Fruit fly (Drosophila melanogaster) whole organism, embryonic: Measurements from ENCODE around the gene arg.

Experiments used
- Antp ChIP-seq: fragments of 200-800 bp; sonication (Bioruptor generic); optimal IDR thresholded peaks from 3 replicates; lab custom pipeline; 2016; ENCODE audit warnings: missing biosample characterization, missing genetic modification characterization
- CG10366 ChIP-seq: fragments of 200-800 bp; sonication (Bioruptor generic); IDR thresholded peaks from 2 replicates; pipeline ENCODE4 v1.3.6; 2022; ENCODE audit warnings: missing biosample characterization, missing genetic modification characterization
- CG11723 ChIP-seq: fragments of 200-800 bp; sonication (Bioruptor generic); optimal IDR thresholded peaks from 2 replicates; lab custom pipeline; 2017; ENCODE audit warnings: missing biosample characterization, mild to moderate bottlenecking, missing genetic modification characterization
- CG12071 ChIP-seq: fragments of 200-800 bp; sonication (Bioruptor generic); optimal IDR thresholded peaks from 3 replicates; lab custom pipeline; 2018; ENCODE audit warnings: missing biosample characterization, mild to moderate bottlenecking, missing genetic modification characterization
- CG12236 ChIP-seq: fragments of 200-800 bp; sonication (Bioruptor generic); optimal IDR thresholded peaks from 2 replicates; lab custom pipeline; 2016; ENCODE audit warnings: missing biosample characterization, missing genetic modification characterization
- CG12942 ChIP-seq: fragments of 200-800 bp; sonication (Bioruptor generic); optimal IDR thresholded peaks from 3 replicates; lab custom pipeline; 2016; ENCODE audit warnings: missing biosample characterization, missing genetic modification characterization
- CG14710 ChIP-seq: fragments of 200-800 bp; sonication (Bioruptor generic); optimal IDR thresholded peaks from 3 replicates; lab custom pipeline; 2019; ENCODE audit warnings: missing biosample characterization, mild to moderate bottlenecking, missing genetic modification characterization, moderate library complexity
- CG15269 ChIP-seq: fragments of 200-800 bp; sonication (Bioruptor generic); optimal IDR thresholded peaks from 2 replicates; lab custom pipeline; 2018; ENCODE audit warnings: missing biosample characterization, mild to moderate bottlenecking, missing genetic modification characterization, moderate library complexity
- CG15479 ChIP-seq: fragments of 200-800 bp; sonication (Bioruptor generic); optimal IDR thresholded peaks from 3 replicates; lab custom pipeline; 2019; ENCODE audit warnings: missing biosample characterization, mild to moderate bottlenecking, missing genetic modification characterization, moderate library complexity
- CG15514 ChIP-seq: fragments of 200-800 bp; sonication (Bioruptor generic); optimal IDR thresholded peaks from 3 replicates; lab custom pipeline; 2017; ENCODE audit warnings: missing biosample characterization, missing genetic modification characterization, mild to moderate bottlenecking, moderate library complexity, missing genetic modification reagents
- CG18764 ChIP-seq: fragments of 200-800 bp; sonication (Bioruptor generic); optimal IDR thresholded peaks from 3 replicates; lab custom pipeline; 2016; ENCODE audit warnings: missing biosample characterization, missing genetic modification characterization
- CG2678 ChIP-seq: fragments of 200-800 bp; sonication (Bioruptor generic); optimal IDR thresholded peaks from 3 replicates; lab custom pipeline; 2019; ENCODE audit warnings: missing biosample characterization, mild to moderate bottlenecking, missing genetic modification characterization, moderate library complexity
- CG43689 ChIP-seq: fragments of 200-800 bp; sonication (Bioruptor generic); IDR thresholded peaks from 2 replicates; pipeline ENCODE4 v1.3.6; 2022; ENCODE audit warnings: missing biosample characterization, missing genetic modification characterization
- CG4730 ChIP-seq: fragments of 200-800 bp; sonication (Bioruptor generic); IDR thresholded peaks from 2 replicates; pipeline ENCODE4 v1.3.6; 2022; ENCODE audit warnings: missing biosample characterization, missing genetic modification characterization
- CG6654 ChIP-seq: fragments of 200-800 bp; sonication (Bioruptor generic); optimal IDR thresholded peaks from 2 replicates; lab custom pipeline; 2017; ENCODE audit warnings: missing biosample characterization, mild to moderate bottlenecking, missing genetic modification characterization
- CG8388 ChIP-seq: fragments of 200-800 bp; sonication (Bioruptor generic); optimal IDR thresholded peaks from 2 replicates; lab custom pipeline; 2019; ENCODE audit warnings: missing biosample characterization, mild to moderate bottlenecking, missing genetic modification characterization, moderate library complexity
- CG8924 ChIP-seq: fragments of 200-800 bp; optimal IDR thresholded peaks from 3 replicates; lab custom pipeline; 2019; ENCODE audit warnings: missing biosample characterization, mild to moderate bottlenecking, missing genetic modification characterization, moderate library complexity
- CG8944 ChIP-seq: fragments of 200-800 bp; sonication (Bioruptor generic); optimal IDR thresholded peaks from 3 replicates; lab custom pipeline; 2016; ENCODE audit warnings: missing biosample characterization, missing genetic modification characterization
- CG9932 ChIP-seq: fragments of 200-800 bp; sonication (Bioruptor generic); IDR thresholded peaks from 2 replicates; pipeline ENCODE4 v1.3.6; 2022; ENCODE audit warnings: missing biosample characterization, missing genetic modification characterization
- CoRest ChIP-seq: fragments of 200-800 bp; sonication (Bioruptor generic); optimal IDR thresholded peaks from 3 replicates; lab custom pipeline; 2018; ENCODE audit warnings: missing biosample characterization, mild to moderate bottlenecking, missing genetic modification characterization, moderate library complexity
- Deaf1 ChIP-seq: fragments of 200-800 bp; optimal IDR thresholded peaks from 3 replicates; lab custom pipeline; 2019; ENCODE audit warnings: missing biosample characterization, mild to moderate bottlenecking, missing genetic modification characterization, moderate library complexity
- Fer3 ChIP-seq: fragments of 200-800 bp; sonication (Bioruptor generic); optimal IDR thresholded peaks from 2 replicates; lab custom pipeline; 2018; ENCODE audit warnings: missing biosample characterization, mild to moderate bottlenecking, missing genetic modification characterization, moderate library complexity
- Hr3 ChIP-seq: fragments of 200-800 bp; sonication (Bioruptor generic); optimal IDR thresholded peaks from 3 replicates; lab custom pipeline; 2016; ENCODE audit warnings: missing biosample characterization, missing genetic modification characterization
- Jarid2 ChIP-seq: fragments of 200-800 bp; sonication (Bioruptor generic); optimal IDR thresholded peaks from 3 replicates; lab custom pipeline; 2017; ENCODE audit warnings: mild to moderate bottlenecking, missing biosample characterization, missing genetic modification reagents, missing genetic modification characterization
- MESR4 ChIP-seq: fragments of 200-800 bp; sonication (Bioruptor generic); optimal IDR thresholded peaks from 2 replicates; lab custom pipeline; 2018; ENCODE audit warnings: missing biosample characterization, mild to moderate bottlenecking, missing genetic modification characterization, moderate library complexity
- Meics ChIP-seq: fragments of 200-800 bp; sonication (Bioruptor generic); optimal IDR thresholded peaks from 2 replicates; lab custom pipeline; 2017; ENCODE audit warnings: missing biosample characterization, mild to moderate bottlenecking, missing genetic modification characterization
- NC2α ChIP-seq: fragments of 200-800 bp; sonication (Bioruptor generic); optimal IDR thresholded peaks from 2 replicates; lab custom pipeline; 2016; ENCODE audit warnings: missing biosample characterization, missing genetic modification characterization
- Nf-YC ChIP-seq: fragments of 200-800 bp; optimal IDR thresholded peaks from 3 replicates; lab custom pipeline; 2019; ENCODE audit warnings: missing biosample characterization, mild to moderate bottlenecking, missing genetic modification characterization, moderate library complexity
- Sin3A ChIP-seq: fragments of >200 bp; optimal IDR thresholded peaks from 2 replicates; lab custom pipeline; 2018
- Six4 ChIP-seq: fragments of 200-800 bp; sonication (Bioruptor generic); optimal IDR thresholded peaks from 2 replicates; lab custom pipeline; 2016; ENCODE audit warnings: missing biosample characterization, missing genetic modification characterization
- Spps ChIP-seq: fragments of 200-800 bp; sonication (Bioruptor generic); optimal IDR thresholded peaks from 2 replicates; lab custom pipeline; 2018; ENCODE audit warnings: missing biosample characterization, mild to moderate bottlenecking, missing genetic modification characterization
- Sry-δ ChIP-seq: fragments of 200-800 bp; sonication (Bioruptor generic); optimal IDR thresholded peaks from 2 replicates; lab custom pipeline; 2016; ENCODE audit warnings: missing biosample characterization, missing genetic modification characterization
- abd-A ChIP-seq: fragments of 200-800 bp; sonication (Bioruptor generic); optimal IDR thresholded peaks from 3 replicates; lab custom pipeline; 2019; ENCODE audit warnings: missing biosample characterization, mild to moderate bottlenecking, missing genetic modification characterization, moderate library complexity
- ac ChIP-seq: fragments of 200-800 bp; sonication (Bioruptor generic); optimal IDR thresholded peaks from 3 replicates; lab custom pipeline; 2017; ENCODE audit warnings: missing biosample characterization, mild to moderate bottlenecking, missing genetic modification characterization
- dmrt11E ChIP-seq: fragments of 200-800 bp; sonication (Bioruptor generic); optimal IDR thresholded peaks from 3 replicates; lab custom pipeline; 2018; ENCODE audit warnings: missing biosample characterization, mild to moderate bottlenecking, missing genetic modification characterization, moderate library complexity
- emc ChIP-seq: fragments of 200-800 bp; sonication (Bioruptor generic); optimal IDR thresholded peaks from 2 replicates; lab custom pipeline; 2016; ENCODE audit warnings: missing biosample characterization, missing genetic modification characterization
- eve ChIP-seq, 2 experiments: fragments of >200 bp; optimal IDR thresholded peaks; 2 replicates each; lab custom pipeline; 2017; ENCODE audit warnings: missing biosample characterization in 2 of 2, missing genetic modification characterization in 2 of 2
- eyg ChIP-seq: fragments of 200-800 bp; sonication (Bioruptor generic); optimal IDR thresholded peaks from 3 replicates; lab custom pipeline; 2016; ENCODE audit warnings: missing biosample characterization, missing genetic modification characterization
- fd102C ChIP-seq: fragments of 200-800 bp; sonication (Bioruptor generic); optimal IDR thresholded peaks from 2 replicates; lab custom pipeline; 2018; ENCODE audit warnings: missing biosample characterization, mild to moderate bottlenecking, missing genetic modification characterization, moderate library complexity
- grn ChIP-seq: fragments of 200-800 bp; sonication (Bioruptor generic); optimal IDR thresholded peaks from 3 replicates; lab custom pipeline; 2017; ENCODE audit warnings: missing biosample characterization, missing genetic modification characterization
- ken ChIP-seq: fragments of 200-800 bp; sonication (Bioruptor generic); IDR thresholded peaks from 3 replicates; pipeline ENCODE4 v1.3.6; 2022; ENCODE audit warnings: missing biosample characterization, missing genetic modification characterization
- lbe ChIP-seq: fragments of 200-800 bp; sonication (Bioruptor generic); optimal IDR thresholded peaks from 2 replicates; lab custom pipeline; 2016; ENCODE audit warnings: missing biosample characterization, mild to moderate bottlenecking, missing genetic modification characterization
- odd ChIP-seq: fragments of 200-800 bp; sonication (Bioruptor generic); optimal IDR thresholded peaks from 2 replicates; lab custom pipeline; 2017; ENCODE audit warnings: missing biosample characterization, mild to moderate bottlenecking, missing genetic modification characterization
- phol ChIP-seq: fragments of 200-800 bp; sonication (Bioruptor generic); optimal IDR thresholded peaks from 3 replicates; lab custom pipeline; 2018; ENCODE audit warnings: missing biosample characterization, mild to moderate bottlenecking, missing genetic modification characterization, moderate library complexity
- pum ChIP-seq: fragments of 200-800 bp; sonication (Bioruptor generic); optimal IDR thresholded peaks from 2 replicates; lab custom pipeline; 2016; ENCODE audit warnings: missing biosample characterization, missing genetic modification characterization
- sim ChIP-seq: fragments of 200-800 bp; sonication (Bioruptor generic); IDR thresholded peaks from 2 replicates; pipeline ENCODE4 v1.3.6; 2022; ENCODE audit warnings: missing biosample characterization, missing genetic modification characterization
- sima ChIP-seq: fragments of 200-800 bp; sonication (Bioruptor generic); optimal IDR thresholded peaks from 2 replicates; lab custom pipeline; 2016; ENCODE audit warnings: missing biosample characterization, missing genetic modification characterization
- tin ChIP-seq: fragments of 200-800 bp; sonication (Bioruptor generic); optimal IDR thresholded peaks from 3 replicates; lab custom pipeline; 2016; ENCODE audit warnings: missing biosample characterization, missing genetic modification characterization
- twi ChIP-seq: fragments of 200-800 bp; optimal IDR thresholded peaks from 2 replicates; lab custom pipeline; 2019; ENCODE audit warnings: missing biosample characterization, mild to moderate bottlenecking, missing genetic modification characterization, moderate library complexity
- usp ChIP-seq: fragments of >200 bp; optimal IDR thresholded peaks from 2 replicates; lab custom pipeline; 2017; ENCODE audit warnings: missing biosample characterization, missing genetic modification characterization
- yki ChIP-seq: fragments of >200 bp; optimal IDR thresholded peaks from 3 replicates; lab custom pipeline; 2018

Gene arg

dm6 chrX:523179-523851, 14.1 kb downstream of the arg start, which contains the start of gene elav (continued):
- TF ChIP-seq CG10366: peak; percentile 97
- TF ChIP-seq CG12071 (GFP tag; lab: Kevin White, UChicago): peak; percentile 96
- TF ChIP-seq yki (lab: Kevin White, UChicago): peak; percentile 72
- peak; percentile 98 for TF ChIP-seq CG11723 (GFP tag; lab: Kevin White, UChicago)
- TF ChIP-seq CG9932 (GFP tag; lab: Robert Waterston, UW): peak; percentile 99
- peak; percentile 29 for TF ChIP-seq CG15479 (GFP tag; lab: Kevin White, UChicago)
- TF ChIP-seq lbe (GFP tag; lab: Kevin White, UChicago): peak; percentile 96
- TF ChIP-seq emc (GFP tag; lab: Kevin White, UChicago): peak; percentile 86
- peak; percentile 99 for TF ChIP-seq odd (GFP tag; lab: Kevin White, UChicago)
- peak; percentile 98 for TF ChIP-seq dmrt11E (tag; lab: Kevin White, UChicago)
- peak; percentile 98 for TF ChIP-seq Six4 (GFP tag; lab: Kevin White, UChicago)
- peak; percentile 98 for TF ChIP-seq CG8388 (GFP tag; lab: Kevin White, UChicago)
- peak; percentile 98 for TF ChIP-seq Fer3
- peak; percentile 55 for TF ChIP-seq Sry-δ
- peak; percentile 98 for TF ChIP-seq phol (tag; lab: Kevin White, UChicago)
- TF ChIP-seq Jarid2 (GFP tag; lab: Kevin White, UChicago): peak; percentile 89
- peak; percentile 91 for TF ChIP-seq eyg
- TF ChIP-seq CG12942: peak; percentile 96
- TF ChIP-seq CG6654 (GFP tag; lab: Kevin White, UChicago): peak; percentile 91
- TF ChIP-seq CG14710 (tag; lab: Kevin White, UChicago): peak; percentile 98
- TF ChIP-seq CG18764 (GFP tag; lab: Kevin White, UChicago): peak; percentile 96
- peak; percentile 99 for TF ChIP-seq CG8924 (tag; lab: Kevin White, UChicago)
- peak; percentile 99 for TF ChIP-seq CoRest (tag; lab: Kevin White, UChicago)
- TF ChIP-seq Meics (GFP tag; lab: Kevin White, UChicago): peak; percentile 99
- peak; percentile 94 for TF ChIP-seq Antp
- TF ChIP-seq Nf-YC (tag; lab: Kevin White, UChicago): peak; percentile 94
- TF ChIP-seq CG12236: peak; percentile 92
- peak; percentile 96 for TF ChIP-seq fd102C
- peak; percentile 94 for TF ChIP-seq CG15514 (GFP tag; lab: Kevin White, UChicago)
- peak; percentile 97 for TF ChIP-seq pum (GFP tag; lab: Kevin White, UChicago)
- TF ChIP-seq Hr3 (GFP tag; lab: Kevin White, UChicago): peak; percentile 98
- peak; percentile 99 for TF ChIP-seq CG2678 (tag; lab: Kevin White, UChicago)
- peak; percentile 94 for TF ChIP-seq abd-A (tag; lab: Kevin White, UChicago)
- peak; percentile 94 for TF ChIP-seq sim
- peak; percentile 93 for TF ChIP-seq CG43689
- TF ChIP-seq Deaf1 (tag; lab: Kevin White, UChicago): peak; percentile 88
- peak; percentile 97 for TF ChIP-seq Spps (tag; lab: Kevin White, UChicago)
- TF ChIP-seq ac (GFP tag; lab: Kevin White, UChicago): peak; percentile 98
- peak; percentile 96 for TF ChIP-seq CG8944 (GFP tag; lab: Kevin White, UChicago)
- TF ChIP-seq Sin3A (lab: Kevin White, UChicago): no peak
- peak; percentile 97 for TF ChIP-seq CG4730
- TF ChIP-seq tin (GFP tag; lab: Kevin White, UChicago): peak; percentile 99
- peak; percentile 74 for TF ChIP-seq sima (GFP tag; lab: Kevin White, UChicago)
- TF ChIP-seq usp (GFP tag; lab: Kevin White, UChicago): no peak
- peak; percentile 99 for TF ChIP-seq CG15269 (tag; lab: Kevin White, UChicago)
- peak in 1 of 2 experiments; percentile 80 for TF ChIP-seq eve (GFP tag; optimal IDR thresholded peaks at IDR 0.05; lab: Kevin White, UChicago)
- TF ChIP-seq NC2α (GFP tag; lab: Kevin White, UChicago): peak; percentile 91
- peak; percentile 97 for TF ChIP-seq twi (tag; lab: Kevin White, UChicago)
- peak; percentile 84 for TF ChIP-seq grn (GFP tag; lab: Kevin White, UChicago)
- peak; percentile 62 for TF ChIP-seq MESR4 (GFP tag; lab: Kevin White, UChicago)
- TF ChIP-seq ken (GFP tag; lab: Robert Waterston, UW): peak; percentile 97
